Worm (Caenorhabditis elegans) whole organism, L4 larva: ENCODE measurements around the gene F41B5.12.

Source experiments
- D1046.2 ChIP-seq: fragments of 200-800 bp; sonication (Bioruptor generic); IDR thresholded peaks from 2 replicates; pipeline ENCODE4 v1.3.6; 2022; ENCODE audit warnings: missing genetic modification characterization, missing compliant biosample characterization
- ZK337.2 ChIP-seq: fragments of 200-800 bp; sonication (Bioruptor generic); IDR thresholded peaks from 2 replicates; pipeline ENCODE4 v1.3.6; 2022; ENCODE audit warnings: missing genetic modification reagents, missing genetic modification characterization, missing compliant biosample characterization
- daf-12 ChIP-seq: fragments of 150-350 bp; optimal IDR thresholded peaks from 2 replicates; lab custom pipeline; 2014; ENCODE audit warnings: missing biosample characterization, missing genetic modification reagents, missing genetic modification characterization
- daf-19 ChIP-seq: fragments of 200-800 bp; sonication (Bioruptor generic); conservative IDR thresholded peaks from 2 replicates; pipeline ENCODE4 v1.3.6; 2022; ENCODE audit warnings: missing genetic modification characterization, missing compliant biosample characterization
- fos-1 ChIP-seq: fragments of 150-350 bp; optimal IDR thresholded peaks from 2 replicates; lab custom pipeline; 2014; ENCODE audit warnings: missing biosample characterization, missing genetic modification characterization
- hmg-1.1 ChIP-seq: fragments of 200-800 bp; sonication (Bioruptor generic); IDR thresholded peaks from 2 replicates; pipeline ENCODE4 v1.3.6; 2022; ENCODE audit warnings: missing genetic modification reagents, missing genetic modification characterization, missing compliant biosample characterization
- lim-7 ChIP-seq: fragments of 200-800 bp; sonication (Bioruptor generic); IDR thresholded peaks from 2 replicates; pipeline ENCODE4 v1.3.6; 2022; ENCODE audit warnings: missing genetic modification characterization, missing compliant biosample characterization
- lir-3 ChIP-seq: sonication (generic microtip); optimal IDR thresholded peaks from 2 replicates; lab custom pipeline; 2016; ENCODE audit warnings: mild to moderate bottlenecking, missing genetic modification characterization, missing compliant biosample characterization
- mep-1 ChIP-seq: fragments of 150-350 bp; sonication (generic microtip); optimal IDR thresholded peaks from 3 replicates; lab custom pipeline; 2014; ENCODE audit warnings: missing biosample characterization, missing genetic modification characterization
- nhr-237 ChIP-seq: sonication (generic microtip); optimal IDR thresholded peaks from 2 replicates; lab custom pipeline; 2017; ENCODE audit warnings: missing biosample characterization, missing genetic modification characterization
- unc-62 ChIP-seq, 3 experiments: fragments of 150-350 bp in 1 of 3; sonication (generic microtip); optimal IDR thresholded peaks in 2 of 3; peaks in 1 of 3; 1 replicate in 1 of 3; 2 replicates in 2 of 3; lab custom pipeline; 2014 to 2017; ENCODE audit warnings: missing biosample characterization in 3 of 3, missing genetic modification characterization in 3 of 3, missing genetic modification reagents in 3 of 3, missing genotype in 1 of 3
- ztf-11 ChIP-seq: fragments of 150-350 bp; optimal IDR thresholded peaks from 2 replicates; lab custom pipeline; 2014; ENCODE audit warnings: missing biosample characterization, missing genetic modification characterization

DNA sequence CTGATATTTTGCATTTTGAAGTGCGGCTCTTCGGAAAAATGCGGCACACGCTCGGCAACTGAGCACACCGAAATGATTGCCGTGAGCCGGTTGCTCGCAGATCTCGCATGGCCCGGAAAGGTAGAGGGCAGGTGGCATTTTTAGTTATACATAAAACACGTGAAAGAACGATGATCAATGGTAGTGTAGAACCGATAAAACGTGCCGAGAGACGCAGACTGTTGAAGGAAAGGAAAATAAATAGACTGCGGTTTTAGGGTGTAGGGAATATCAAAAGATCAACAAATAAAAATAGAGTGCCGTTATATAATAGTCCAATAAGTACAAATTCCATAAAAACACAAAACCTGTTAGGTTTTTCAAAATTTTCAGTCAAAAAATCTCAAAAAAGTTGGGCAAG lies 48.8 kb upstream of the F41B5.12 start, which contains the start of gene nhr-133:
- TF ChIP-seq lim-7 (no peak), mep-1 (tag; lab: Kevin White, UChicago) (no peak), D1046.2 (GFP tag; lab: Robert Waterston, UW) (no peak), unc-62 (GFP tag; optimal IDR thresholded peaks at IDR 0.05 in 1 of 2; lab: Kevin White, UChicago) (no peak), unc-62 (tag; optimal IDR thresholded peaks at IDR 0.05; lab: Kevin White, UChicago) (no peak), nhr-237 (no peak), lir-3 (tag; lab: Kevin White, UChicago) (no peak), ZK337.2 (no peak), ztf-11 (tag; lab: Kevin White, UChicago) (no peak), daf-12 (tag; lab: Kevin White, UChicago) (no peak), fos-1 (tag; lab: Kevin White, UChicago) (no peak), hmg-1.1 (GFP tag; lab: Robert Waterston, UW) (no peak), daf-19 (no peak)
